Fruit fly (Drosophila melanogaster) whole organism, embryonic: Measurements from ENCODE around the gene CG17230.

Source experiments
- Asciz ChIP-seq: fragments of 200-800 bp; sonication (Bioruptor generic); optimal IDR thresholded peaks from 2 replicates; lab custom pipeline; 2017; ENCODE audit warnings: missing biosample characterization, mild to moderate bottlenecking, missing genetic modification characterization, missing genetic modification reagents
- B-H2 ChIP-seq: fragments of 200-800 bp; sonication (Bioruptor generic); optimal IDR thresholded peaks from 2 replicates; lab custom pipeline; 2018; ENCODE audit warnings: missing biosample characterization, mild to moderate bottlenecking, missing genetic modification characterization
- CG10565 ChIP-seq: fragments of 200-800 bp; sonication (Bioruptor generic); optimal IDR thresholded peaks from 3 replicates; lab custom pipeline; 2016; ENCODE audit warnings: missing biosample characterization, mild to moderate bottlenecking, missing genetic modification characterization
- CG12659 ChIP-seq: fragments of 200-800 bp; sonication (Bioruptor generic); optimal IDR thresholded peaks from 3 replicates; lab custom pipeline; 2017; ENCODE audit warnings: mild to moderate bottlenecking, missing biosample characterization, missing genetic modification reagents, missing genetic modification characterization
- CG13424 ChIP-seq: fragments of 200-800 bp; sonication (Bioruptor generic); optimal IDR thresholded peaks from 2 replicates; lab custom pipeline; 2019; ENCODE audit warnings: missing biosample characterization, mild to moderate bottlenecking, missing genetic modification characterization, moderate library complexity
- CG13894 ChIP-seq: fragments of 200-800 bp; sonication (Bioruptor generic); optimal IDR thresholded peaks from 3 replicates; lab custom pipeline; 2018; ENCODE audit warnings: missing biosample characterization, mild to moderate bottlenecking, missing genetic modification characterization, moderate library complexity
- CG14050 ChIP-seq: fragments of 200-800 bp; sonication (Bioruptor generic); IDR thresholded peaks from 3 replicates; pipeline ENCODE4 v1.3.6; 2022; ENCODE audit warnings: missing biosample characterization, missing genetic modification characterization
- CG1529 ChIP-seq: fragments of 200-800 bp; sonication (Bioruptor generic); optimal IDR thresholded peaks from 3 replicates; lab custom pipeline; 2018; ENCODE audit warnings: missing biosample characterization, missing genetic modification characterization
- CG15479 ChIP-seq: fragments of 200-800 bp; sonication (Bioruptor generic); optimal IDR thresholded peaks from 3 replicates; lab custom pipeline; 2019; ENCODE audit warnings: missing biosample characterization, mild to moderate bottlenecking, missing genetic modification characterization, moderate library complexity
- CG15601 ChIP-seq: fragments of 200-800 bp; sonication (Bioruptor generic); optimal IDR thresholded peaks from 3 replicates; lab custom pipeline; 2019; ENCODE audit warnings: missing biosample characterization, mild to moderate bottlenecking, missing genetic modification characterization, moderate library complexity
- CG1602 ChIP-seq: fragments of 200-800 bp; sonication (Bioruptor generic); optimal IDR thresholded peaks from 3 replicates; lab custom pipeline; 2016; ENCODE audit warnings: missing biosample characterization, missing genetic modification characterization
- CG17328 ChIP-seq: fragments of 200-800 bp; sonication (Bioruptor generic); IDR thresholded peaks from 2 replicates; pipeline ENCODE4 v1.3.6; 2022; ENCODE audit warnings: missing biosample characterization, missing genetic modification characterization
- CG17361 ChIP-seq: fragments of 200-800 bp; sonication (Bioruptor generic); IDR thresholded peaks from 3 replicates; pipeline ENCODE4 v1.3.6; 2022; ENCODE audit warnings: missing biosample characterization, missing genetic modification characterization
- CG3065 ChIP-seq: fragments of 200-800 bp; sonication (Bioruptor generic); optimal IDR thresholded peaks from 2 replicates; lab custom pipeline; 2016; ENCODE audit warnings: missing biosample characterization, missing genetic modification characterization
- CG43689 ChIP-seq: fragments of 200-800 bp; sonication (Bioruptor generic); IDR thresholded peaks from 2 replicates; pipeline ENCODE4 v1.3.6; 2022; ENCODE audit warnings: missing biosample characterization, missing genetic modification characterization
- CG8089 ChIP-seq: fragments of 200-800 bp; sonication (Bioruptor generic); optimal IDR thresholded peaks from 3 replicates; lab custom pipeline; 2016; ENCODE audit warnings: missing biosample characterization, missing genetic modification characterization
- CG8290 ChIP-seq, 3 experiments: fragments of 200-800 bp; sonication (Bioruptor generic); optimal IDR thresholded peaks; 2 replicates each; lab custom pipeline; 2016 to 2019; ENCODE audit warnings: missing biosample characterization in 3 of 3, missing genetic modification characterization in 3 of 3, mild to moderate bottlenecking in 2 of 3, moderate library complexity in 1 of 3
- CG8359 ChIP-seq: fragments of 200-800 bp; sonication (Bioruptor generic); optimal IDR thresholded peaks from 2 replicates; lab custom pipeline; 2017; ENCODE audit warnings: missing biosample characterization, mild to moderate bottlenecking, missing genetic modification characterization, borderline replicate concordance
- Dad ChIP-seq: fragments of 200-800 bp; sonication (Bioruptor generic); optimal IDR thresholded peaks from 3 replicates; lab custom pipeline; 2016; ENCODE audit warnings: missing biosample characterization, missing genetic modification characterization
- Dp ChIP-seq: fragments of 200-800 bp; sonication (Bioruptor generic); optimal IDR thresholded peaks from 2 replicates; lab custom pipeline; 2018; ENCODE audit warnings: missing biosample characterization, mild to moderate bottlenecking, missing genetic modification characterization, moderate library complexity
- H15 ChIP-seq: fragments of 200-800 bp; sonication (Bioruptor generic); IDR thresholded peaks from 3 replicates; pipeline ENCODE4 v1.3.6; 2022; ENCODE audit warnings: missing biosample characterization, missing genetic modification characterization
- HHEX ChIP-seq: fragments of 200-800 bp; sonication (Bioruptor generic); optimal IDR thresholded peaks from 3 replicates; lab custom pipeline; 2017; ENCODE audit warnings: missing biosample characterization, mild to moderate bottlenecking, missing genetic modification characterization, missing genetic modification reagents
- HLH54F ChIP-seq: fragments of 200-800 bp; sonication (Bioruptor generic); optimal IDR thresholded peaks from 3 replicates; lab custom pipeline; 2016; ENCODE audit warnings: missing biosample characterization, missing genetic modification characterization
- Jarid2 ChIP-seq: fragments of 200-800 bp; sonication (Bioruptor generic); optimal IDR thresholded peaks from 3 replicates; lab custom pipeline; 2017; ENCODE audit warnings: mild to moderate bottlenecking, missing biosample characterization, missing genetic modification reagents, missing genetic modification characterization
- Kr ChIP-seq: fragments of 200-800 bp; sonication (Bioruptor generic); optimal IDR thresholded peaks from 2 replicates; lab custom pipeline; 2017; ENCODE audit warnings: missing biosample characterization, mild to moderate bottlenecking, missing genetic modification characterization
- Lhr ChIP-seq: fragments of 200-800 bp; sonication (Bioruptor generic); optimal IDR thresholded peaks from 3 replicates; lab custom pipeline; 2017; ENCODE audit warnings: mild to moderate bottlenecking, missing biosample characterization, missing genetic modification reagents, missing genetic modification characterization
- Stat92E ChIP-seq, 3 experiments: fragments of >200 bp in 2 of 3; fragments of 200-800 bp in 1 of 3; sonication (Bioruptor generic) in 1 of 3; optimal IDR thresholded peaks; 2 replicates each; lab custom pipeline; 2017 to 2019; ENCODE audit warnings: missing biosample characterization in 3 of 3, missing genetic modification characterization in 3 of 3, mild to moderate bottlenecking in 1 of 3, moderate library complexity in 1 of 3
- ap ChIP-seq: fragments of 200-800 bp; sonication (Bioruptor generic); IDR thresholded peaks from 2 replicates; pipeline ENCODE4 v1.3.6; 2022; ENCODE audit warnings: missing biosample characterization, missing genetic modification characterization
- ara ChIP-seq: fragments of 200-800 bp; sonication (Bioruptor generic); IDR thresholded peaks from 2 replicates; pipeline ENCODE4 v1.3.6; 2022; ENCODE audit warnings: missing biosample characterization, missing genetic modification characterization
- ato ChIP-seq: fragments of 200-800 bp; sonication (Bioruptor generic); IDR thresholded peaks from 2 replicates; pipeline ENCODE4 v1.3.6; 2022; ENCODE audit warnings: missing biosample characterization, missing genetic modification characterization; ENCODE audit not compliant: partially characterized antibody
- bigmax ChIP-seq: fragments of 200-800 bp; sonication (Bioruptor generic); optimal IDR thresholded peaks from 2 replicates; lab custom pipeline; 2018; ENCODE audit warnings: missing biosample characterization, mild to moderate bottlenecking, missing genetic modification characterization
- chinmo ChIP-seq: fragments of 200-800 bp; sonication (Bioruptor generic); IDR thresholded peaks from 4 replicates; pipeline ENCODE4 v1.3.6; 2022; ENCODE audit warnings: missing biosample characterization, missing genetic modification characterization; ENCODE audit not compliant: partially characterized antibody
- ci ChIP-seq: fragments of 200-800 bp; sonication (Bioruptor generic); IDR thresholded peaks from 3 replicates; pipeline ENCODE4 v1.3.6; 2022; ENCODE audit warnings: missing biosample characterization, missing genetic modification characterization
- dysf ChIP-seq: fragments of 200-800 bp; sonication (Bioruptor generic); IDR thresholded peaks from 3 replicates; pipeline ENCODE4 v1.3.6; 2022; ENCODE audit warnings: missing biosample characterization, missing genetic modification characterization
- eyg ChIP-seq: fragments of 200-800 bp; sonication (Bioruptor generic); optimal IDR thresholded peaks from 3 replicates; lab custom pipeline; 2016; ENCODE audit warnings: missing biosample characterization, missing genetic modification characterization
- fd3F ChIP-seq: fragments of 200-800 bp; sonication (Bioruptor generic); optimal IDR thresholded peaks from 2 replicates; lab custom pipeline; 2018; ENCODE audit warnings: missing biosample characterization, mild to moderate bottlenecking, missing genetic modification characterization, moderate library complexity
- fd64A ChIP-seq: fragments of 200-800 bp; sonication (Bioruptor generic); optimal IDR thresholded peaks from 3 replicates; lab custom pipeline; 2018; ENCODE audit warnings: missing biosample characterization, mild to moderate bottlenecking, missing genetic modification characterization
- ftz-f1 ChIP-seq: fragments of 200-800 bp; sonication (Bioruptor generic); optimal IDR thresholded peaks from 2 replicates; lab custom pipeline; 2016; ENCODE audit warnings: missing biosample characterization, missing genetic modification characterization
- grn ChIP-seq: fragments of 200-800 bp; sonication (Bioruptor generic); optimal IDR thresholded peaks from 3 replicates; lab custom pipeline; 2017; ENCODE audit warnings: missing biosample characterization, missing genetic modification characterization
- gsb ChIP-seq: fragments of 200-800 bp; sonication (Bioruptor generic); IDR thresholded peaks from 2 replicates; pipeline ENCODE4 v1.3.6; 2022; ENCODE audit warnings: missing biosample characterization, missing genetic modification characterization
- mam ChIP-seq: fragments of 200-800 bp; sonication (Bioruptor generic); optimal IDR thresholded peaks from 3 replicates; lab custom pipeline; 2016; ENCODE audit warnings: missing biosample characterization, missing genetic modification characterization
- nerfin-1 ChIP-seq: fragments of 200-800 bp; sonication (Bioruptor generic); optimal IDR thresholded peaks from 3 replicates; lab custom pipeline; 2019; ENCODE audit warnings: missing biosample characterization, mild to moderate bottlenecking, missing genetic modification characterization, moderate library complexity
- repo ChIP-seq: fragments of 200-800 bp; sonication (Bioruptor generic); optimal IDR thresholded peaks from 2 replicates; lab custom pipeline; 2016; ENCODE audit warnings: missing biosample characterization, missing genetic modification characterization
- ro ChIP-seq: fragments of 200-800 bp; sonication (Bioruptor generic); IDR thresholded peaks from 2 replicates; pipeline ENCODE4 v1.3.6; 2022; ENCODE audit warnings: missing biosample characterization, missing genetic modification characterization
- schlank ChIP-seq: fragments of 200-800 bp; sonication (Bioruptor generic); optimal IDR thresholded peaks from 2 replicates; lab custom pipeline; 2018; ENCODE audit warnings: missing biosample characterization, mild to moderate bottlenecking, missing genetic modification characterization
- tgo ChIP-seq: fragments of 200-800 bp; sonication (Bioruptor generic); IDR thresholded peaks from 3 replicates; pipeline ENCODE4 v1.3.6; 2022; ENCODE audit warnings: missing biosample characterization, missing genetic modification characterization
- twi ChIP-seq: fragments of 200-800 bp; optimal IDR thresholded peaks from 2 replicates; lab custom pipeline; 2019; ENCODE audit warnings: missing biosample characterization, mild to moderate bottlenecking, missing genetic modification characterization, moderate library complexity
- z ChIP-seq: fragments of 200-800 bp; sonication (Bioruptor generic); IDR thresholded peaks from 3 replicates; pipeline ENCODE4 v1.3.6; 2022; ENCODE audit warnings: missing biosample characterization, missing genetic modification characterization
- zf30C ChIP-seq: fragments of 200-800 bp; sonication (Bioruptor generic); optimal IDR thresholded peaks from 3 replicates; lab custom pipeline; 2018; ENCODE audit warnings: missing biosample characterization, mild to moderate bottlenecking, missing genetic modification characterization

CG17230 gene

DNA sequence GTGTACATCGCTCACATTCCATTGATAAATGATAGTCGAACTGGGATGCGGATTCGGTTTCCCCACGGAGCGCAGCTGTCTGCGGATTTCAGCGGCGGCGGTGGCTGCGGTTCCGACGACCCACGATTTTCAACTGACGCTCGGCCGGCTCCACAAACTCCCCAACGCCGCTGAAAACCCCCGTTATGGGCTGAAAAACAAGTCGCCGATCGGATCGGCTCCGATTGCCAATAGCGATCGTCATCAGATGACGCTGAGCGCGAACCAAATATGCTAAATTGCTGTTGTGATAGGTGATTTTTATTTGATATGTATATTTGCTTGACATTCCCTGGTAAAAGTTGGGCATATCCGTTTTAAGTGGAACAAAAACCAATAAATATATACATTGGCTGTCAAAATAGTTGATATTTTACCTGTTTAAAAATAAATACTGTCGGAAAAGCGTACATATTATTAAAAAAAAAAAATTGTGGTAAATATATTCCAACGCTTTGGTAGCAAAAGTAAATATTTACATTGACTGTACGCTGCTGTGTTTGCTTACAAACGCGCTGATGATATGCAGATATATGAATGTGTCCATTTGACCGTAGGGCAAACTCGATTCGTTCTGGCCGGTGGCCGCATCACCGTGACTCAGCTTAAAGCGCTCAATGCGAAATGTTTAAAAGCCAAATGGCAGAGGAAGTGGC is 16.8 kb downstream of the CG17230 start (continued):
- TF ChIP-seq H15 (GFP tag; lab: Robert Waterston, UW): no peak
- no peak for TF ChIP-seq ato (GFP tag; lab: Robert Waterston, UW)
- no peak for TF ChIP-seq ci (GFP tag; lab: Robert Waterston, UW)
- no peak for TF ChIP-seq Lhr (GFP tag; lab: Kevin White, UChicago)
- TF ChIP-seq twi (tag; lab: Kevin White, UChicago): no peak
- TF ChIP-seq CG17328 (GFP tag; lab: Robert Waterston, UW): no peak
- no peak for TF ChIP-seq CG8359
- peak; percentile 77 for TF ChIP-seq dysf (GFP tag; lab: Robert Waterston, UW)
- TF ChIP-seq tgo (GFP tag; lab: Robert Waterston, UW): peak; percentile 59; the same call in 2 of the 3 replicates
- peak; percentile 72 for TF ChIP-seq CG17361 (GFP tag; lab: Robert Waterston, UW)
- TF ChIP-seq chinmo: no peak
- TF ChIP-seq CG3065: no peak
- TF ChIP-seq eyg (GFP tag; lab: Kevin White, UChicago): no peak
- TF ChIP-seq Jarid2 (GFP tag; lab: Kevin White, UChicago): peak; percentile 15
- peak; percentile 66 for TF ChIP-seq CG12659
- no peak for TF ChIP-seq CG1529 (GFP tag; lab: Kevin White, UChicago)
- no peak for TF ChIP-seq ap
- peak; percentile 23 for TF ChIP-seq Asciz (GFP tag; lab: Kevin White, UChicago)
- no peak for TF ChIP-seq CG43689 (GFP tag; lab: Robert Waterston, UW)
- no peak for TF ChIP-seq Stat92E (GFP tag; optimal IDR thresholded peaks at IDR 0.05; lab: Kevin White, UChicago)
- no peak for TF ChIP-seq ara
- no peak for TF ChIP-seq Dad (GFP tag; lab: Kevin White, UChicago)
- TF ChIP-seq fd64A: no peak
- TF ChIP-seq nerfin-1 (tag; lab: Kevin White, UChicago): no peak
- TF ChIP-seq Kr: no peak
- TF ChIP-seq HLH54F (GFP tag; lab: Kevin White, UChicago): peak; percentile 74
- TF ChIP-seq schlank (tag; lab: Kevin White, UChicago): peak; percentile 40
- TF ChIP-seq CG13424 (tag; lab: Kevin White, UChicago): peak; percentile 73
- no peak for TF ChIP-seq Dp (GFP tag; lab: Kevin White, UChicago)
- TF ChIP-seq HHEX (GFP tag; lab: Kevin White, UChicago): peak; percentile 71
- no peak for TF ChIP-seq ftz-f1
- TF ChIP-seq mam (GFP tag; lab: Kevin White, UChicago): peak; percentile 74
- TF ChIP-seq B-H2 (GFP tag; lab: Kevin White, UChicago): no peak
- TF ChIP-seq CG13894 (tag; lab: Kevin White, UChicago): no peak
- TF ChIP-seq ro (GFP tag; lab: Robert Waterston, UW): 0 out of 2 replicates have a peak, but pooled peaks have one; percentile 26
- TF ChIP-seq CG8290 (GFP tag; optimal IDR thresholded peaks at IDR 0.05; lab: Kevin White, UChicago): no peak
- no peak for TF ChIP-seq CG8290 (tag; optimal IDR thresholded peaks at IDR 0.05; lab: Kevin White, UChicago)
- TF ChIP-seq zf30C (GFP tag; lab: Kevin White, UChicago): no peak
- TF ChIP-seq fd3F (GFP tag; lab: Kevin White, UChicago): peak; percentile 66
- no peak for TF ChIP-seq z (GFP tag; lab: Robert Waterston, UW)
- no peak for TF ChIP-seq CG10565 (GFP tag; lab: Kevin White, UChicago)
- TF ChIP-seq repo (GFP tag; lab: Kevin White, UChicago): no peak
- no peak for TF ChIP-seq CG15601
- TF ChIP-seq CG14050: no peak
- TF ChIP-seq bigmax (GFP tag; lab: Kevin White, UChicago): no peak
- no peak for TF ChIP-seq CG8089
- TF ChIP-seq gsb (GFP tag; lab: Robert Waterston, UW): peak; percentile 38; the same call in 1 of the 2 replicates
- no peak for TF ChIP-seq grn (GFP tag; lab: Kevin White, UChicago)
- TF ChIP-seq CG1602 (GFP tag; lab: Kevin White, UChicago): peak; percentile 29
- TF ChIP-seq CG15479 (GFP tag; lab: Kevin White, UChicago): no peak
